Worm (Caenorhabditis elegans) whole organism, mixed stage, embryonic: ENCODE results near the gene snai-1.

Experiments
- cnd-1 ChIP-seq: fragments of 200-800 bp; sonication (Bioruptor generic); optimal IDR thresholded peaks from 2 replicates; lab custom pipeline; 2018; ENCODE audit warnings: mild to moderate bottlenecking, missing genetic modification characterization, missing compliant biosample characterization
- lin-13 ChIP-seq: fragments of 150-350 bp; optimal IDR thresholded peaks from 2 replicates; lab custom pipeline; 2014; ENCODE audit warnings: missing biosample characterization, missing genetic modification characterization
- unc-120 ChIP-seq: sonication (generic microtip); optimal IDR thresholded peaks from 2 replicates; lab custom pipeline; 2017; ENCODE audit warnings: missing genetic modification characterization, missing compliant biosample characterization; ENCODE audit not compliant: poor library complexity, severe bottlenecking

DNA sequence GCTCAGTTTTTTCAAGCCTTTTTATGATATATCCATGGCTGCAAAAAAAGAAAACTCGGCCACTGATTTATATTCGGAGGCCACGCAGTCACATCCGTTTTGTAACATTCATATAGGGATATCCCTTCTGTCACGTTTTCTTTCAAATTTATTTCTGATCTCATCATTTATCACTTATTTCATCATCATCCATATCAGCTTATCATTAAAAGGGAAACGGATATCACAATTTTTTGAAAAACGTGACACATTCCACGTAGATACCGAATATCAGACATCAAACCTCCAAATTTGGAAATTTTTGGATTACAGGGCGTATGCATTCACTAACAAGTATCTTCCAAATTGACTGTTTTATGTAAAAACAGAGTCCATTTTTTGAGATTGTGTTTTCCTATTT lies 10.8 kb downstream of the snai-1 start:
- TF ChIP-seq lin-13 (tag; lab: Kevin White, UChicago) (no peak), cnd-1 (no peak), unc-120 (tag; lab: Kevin White, UChicago) (no peak)
